Fruit fly (Drosophila melanogaster) whole organism, prepupa: ENCODE measurements around the gene Tcs5.

Experiments used
- Blimp-1 ChIP-seq: fragments of 200-800 bp; sonication (Bioruptor generic); optimal IDR thresholded peaks from 3 replicates; lab custom pipeline; 2017; ENCODE audit warnings: missing biosample characterization, missing genetic modification characterization, mild to moderate bottlenecking, moderate library complexity, missing genetic modification reagents
- CG10631 ChIP-seq: fragments of 200-800 bp; sonication (Bioruptor generic); optimal IDR thresholded peaks from 2 replicates; lab custom pipeline; 2016; ENCODE audit warnings: missing biosample characterization, missing genetic modification characterization
- CG11294 ChIP-seq: fragments of 200-800 bp; sonication (Bioruptor generic); IDR thresholded peaks from 2 replicates; pipeline ENCODE4 v1.3.6; 2022; ENCODE audit warnings: missing biosample characterization, missing genetic modification characterization
- CG11762 ChIP-seq: fragments of 200-800 bp; sonication (Bioruptor generic); optimal IDR thresholded peaks from 3 replicates; lab custom pipeline; 2016; ENCODE audit warnings: missing biosample characterization, missing genetic modification characterization; ENCODE audit not compliant: insufficient read depth
- CG11902 ChIP-seq: fragments of 200-800 bp; sonication (Bioruptor generic); optimal IDR thresholded peaks from 3 replicates; lab custom pipeline; 2016; ENCODE audit warnings: missing biosample characterization, missing genetic modification characterization
- CG1621 ChIP-seq: fragments of 200-800 bp; sonication (Bioruptor generic); optimal IDR thresholded peaks from 3 replicates; lab custom pipeline; 2018; ENCODE audit warnings: missing biosample characterization, mild to moderate bottlenecking, missing genetic modification characterization
- CG16779 ChIP-seq: fragments of 200-800 bp; sonication (Bioruptor generic); optimal IDR thresholded peaks from 3 replicates; lab custom pipeline; 2017; ENCODE audit warnings: missing biosample characterization, mild to moderate bottlenecking, missing genetic modification characterization
- CG3032 ChIP-seq: fragments of 200-800 bp; optimal IDR thresholded peaks from 2 replicates; lab custom pipeline; 2019; ENCODE audit warnings: missing biosample characterization, mild to moderate bottlenecking, missing genetic modification characterization, moderate library complexity
- CG31627 ChIP-seq: fragments of 200-800 bp; sonication (Bioruptor generic); optimal IDR thresholded peaks from 3 replicates; lab custom pipeline; 2016; ENCODE audit warnings: missing biosample characterization, missing genetic modification characterization
- CG32006 ChIP-seq: fragments of 200-800 bp; sonication (Bioruptor generic); optimal IDR thresholded peaks from 3 replicates; lab custom pipeline; 2017; ENCODE audit warnings: missing biosample characterization, mild to moderate bottlenecking, missing genetic modification characterization
- CG34406 ChIP-seq: fragments of 200-800 bp; sonication (Bioruptor generic); optimal IDR thresholded peaks from 3 replicates; lab custom pipeline; 2016; ENCODE audit warnings: missing biosample characterization, missing genetic modification characterization
- CG4318 ChIP-seq: fragments of 200-800 bp; sonication (Bioruptor generic); optimal IDR thresholded peaks from 3 replicates; lab custom pipeline; 2017; ENCODE audit warnings: missing biosample characterization, mild to moderate bottlenecking, missing genetic modification characterization
- CG6163 ChIP-seq: fragments of 200-800 bp; sonication (Bioruptor generic); IDR thresholded peaks from 3 replicates; pipeline ENCODE4 v1.3.6; 2022; ENCODE audit warnings: missing biosample characterization, missing genetic modification characterization
- CG6276 ChIP-seq: fragments of 200-800 bp; sonication (Bioruptor generic); optimal IDR thresholded peaks from 2 replicates; lab custom pipeline; 2017; ENCODE audit warnings: missing biosample characterization, mild to moderate bottlenecking, missing genetic modification characterization
- CG6792 ChIP-seq: fragments of 200-800 bp; sonication (Bioruptor generic); optimal IDR thresholded peaks from 3 replicates; lab custom pipeline; 2016; ENCODE audit warnings: missing biosample characterization, missing genetic modification characterization
- CG6808 ChIP-seq: fragments of 200-800 bp; sonication (Bioruptor generic); optimal IDR thresholded peaks from 3 replicates; lab custom pipeline; 2017; ENCODE audit warnings: missing biosample characterization, missing genetic modification characterization, mild to moderate bottlenecking, moderate library complexity, missing genetic modification reagents
- CG6854 ChIP-seq: fragments of 200-800 bp; sonication (Bioruptor generic); optimal IDR thresholded peaks from 2 replicates; lab custom pipeline; 2017; ENCODE audit warnings: missing biosample characterization, mild to moderate bottlenecking, missing genetic modification characterization
- CG7368 ChIP-seq: fragments of 200-800 bp; sonication (Bioruptor generic); optimal IDR thresholded peaks from 3 replicates; lab custom pipeline; 2016; ENCODE audit warnings: missing biosample characterization, missing genetic modification characterization
- CG8119 ChIP-seq: fragments of 200-800 bp; sonication (Bioruptor generic); IDR thresholded peaks from 3 replicates; pipeline ENCODE4 v1.3.6; 2022; ENCODE audit warnings: missing biosample characterization, missing genetic modification characterization
- CG8319 ChIP-seq: fragments of 200-800 bp; sonication (Bioruptor generic); optimal IDR thresholded peaks from 3 replicates; lab custom pipeline; 2016; ENCODE audit warnings: missing biosample characterization, missing genetic modification characterization
- CG8632 ChIP-seq: fragments of 200-800 bp; sonication (Bioruptor generic); optimal IDR thresholded peaks from 3 replicates; lab custom pipeline; 2016; ENCODE audit warnings: missing biosample characterization, missing genetic modification characterization
- Eip75B ChIP-seq: fragments of 200-800 bp; sonication (Bioruptor generic); optimal IDR thresholded peaks from 3 replicates; lab custom pipeline; 2016; ENCODE audit warnings: missing biosample characterization, missing genetic modification characterization
- Eip78C ChIP-seq: fragments of 200-800 bp; sonication (Bioruptor generic); peaks from one replicate; lab custom pipeline; 2016; ENCODE audit warnings: missing biosample characterization, missing genetic modification characterization
- Ets21C ChIP-seq: fragments of 200-800 bp; sonication (Bioruptor generic); optimal IDR thresholded peaks from 3 replicates; lab custom pipeline; 2016; ENCODE audit warnings: missing biosample characterization, missing genetic modification characterization
- Ets96B ChIP-seq: fragments of 200-800 bp; optimal IDR thresholded peaks from 2 replicates; lab custom pipeline; 2019; ENCODE audit warnings: missing biosample characterization, mild to moderate bottlenecking, missing genetic modification characterization, moderate library complexity
- Gug ChIP-seq: fragments of 200-800 bp; sonication (Bioruptor generic); IDR thresholded peaks from 2 replicates; pipeline ENCODE4 v1.3.6; 2022; ENCODE audit warnings: missing biosample characterization, missing genetic modification characterization
- Hr38 ChIP-seq: sonication (Bioruptor generic); optimal IDR thresholded peaks from 2 replicates; lab custom pipeline; 2016; ENCODE audit warnings: missing biosample characterization, missing genetic modification characterization
- Hr39 ChIP-seq: fragments of 200-800 bp; sonication (Bioruptor generic); optimal IDR thresholded peaks from 2 replicates; lab custom pipeline; 2016; ENCODE audit warnings: missing biosample characterization, missing genetic modification characterization
- Hr4 ChIP-seq: fragments of 200-800 bp; sonication (Bioruptor generic); optimal IDR thresholded peaks from 3 replicates; lab custom pipeline; 2016; ENCODE audit warnings: missing biosample characterization, missing genetic modification characterization
- Lpt ChIP-seq: fragments of 200-800 bp; sonication (Bioruptor generic); optimal IDR thresholded peaks from 3 replicates; lab custom pipeline; 2016; ENCODE audit warnings: missing biosample characterization, missing genetic modification characterization
- Met ChIP-seq: fragments of 200-800 bp; sonication (Bioruptor generic); optimal IDR thresholded peaks from 3 replicates; lab custom pipeline; 2016; ENCODE audit warnings: missing biosample characterization, missing genetic modification characterization
- OdsH ChIP-seq: fragments of 200-800 bp; sonication (Bioruptor generic); optimal IDR thresholded peaks from 3 replicates; lab custom pipeline; 2016; ENCODE audit warnings: missing biosample characterization, missing genetic modification characterization
- Smox ChIP-seq: fragments of 200-800 bp; sonication (Bioruptor generic); optimal IDR thresholded peaks from 3 replicates; lab custom pipeline; 2016; ENCODE audit warnings: missing biosample characterization, missing genetic modification characterization
- Sox14 ChIP-seq: fragments of 200-800 bp; sonication (Bioruptor generic); optimal IDR thresholded peaks from 3 replicates; lab custom pipeline; 2016; ENCODE audit warnings: missing biosample characterization, missing genetic modification characterization
- Sox15 ChIP-seq: fragments of 200-800 bp; sonication (Bioruptor generic); optimal IDR thresholded peaks from 3 replicates; lab custom pipeline; 2016; ENCODE audit warnings: missing biosample characterization, missing genetic modification characterization
- achi ChIP-seq: fragments of 200-800 bp; sonication (Bioruptor generic); optimal IDR thresholded peaks from 3 replicates; lab custom pipeline; 2016; ENCODE audit warnings: missing biosample characterization, missing genetic modification characterization
- acj6 ChIP-seq: fragments of 200-800 bp; sonication (Bioruptor generic); optimal IDR thresholded peaks from 3 replicates; lab custom pipeline; 2016; ENCODE audit warnings: missing biosample characterization, missing genetic modification characterization
- cyc ChIP-seq: fragments of 200-800 bp; sonication (Bioruptor generic); optimal IDR thresholded peaks from 3 replicates; lab custom pipeline; 2016; ENCODE audit warnings: missing biosample characterization, missing genetic modification characterization
- dsx ChIP-seq: fragments of 200-800 bp; optimal IDR thresholded peaks from 3 replicates; lab custom pipeline; 2019; ENCODE audit warnings: missing biosample characterization, mild to moderate bottlenecking, missing genetic modification characterization, moderate library complexity; ENCODE audit not compliant: poor library complexity, severe bottlenecking
- eg ChIP-seq: fragments of 200-800 bp; sonication (Bioruptor generic); IDR thresholded peaks from 3 replicates; pipeline ENCODE4 v1.3.6; 2022; ENCODE audit warnings: missing biosample characterization, missing genetic modification characterization
- esn ChIP-seq: fragments of 200-800 bp; sonication (Bioruptor generic); optimal IDR thresholded peaks from 2 replicates; lab custom pipeline; 2016; ENCODE audit warnings: missing biosample characterization, mild to moderate bottlenecking, missing genetic modification characterization, moderate library complexity
- fd59A ChIP-seq: fragments of 200-800 bp; sonication (Bioruptor generic); optimal IDR thresholded peaks from 2 replicates; lab custom pipeline; 2017; ENCODE audit warnings: missing biosample characterization, mild to moderate bottlenecking, missing genetic modification characterization, missing genetic modification reagents
- fd85E ChIP-seq: fragments of 200-800 bp; sonication (Bioruptor generic); optimal IDR thresholded peaks from 3 replicates; lab custom pipeline; 2016; ENCODE audit warnings: missing biosample characterization, missing genetic modification characterization
- fkh ChIP-seq: fragments of 200-800 bp; sonication (Bioruptor generic); optimal IDR thresholded peaks from 3 replicates; lab custom pipeline; 2017; ENCODE audit warnings: missing biosample characterization, mild to moderate bottlenecking, missing genetic modification characterization, moderate library complexity
- lz ChIP-seq: fragments of 200-800 bp; sonication (Bioruptor generic); optimal IDR thresholded peaks from 3 replicates; lab custom pipeline; 2016; ENCODE audit warnings: missing biosample characterization, missing genetic modification characterization
- net ChIP-seq: fragments of 200-800 bp; sonication (Bioruptor generic); optimal IDR thresholded peaks from 3 replicates; lab custom pipeline; 2016; ENCODE audit warnings: missing biosample characterization, missing genetic modification characterization
- pdm3 ChIP-seq: fragments of 200-800 bp; sonication (Bioruptor generic); optimal IDR thresholded peaks from 3 replicates; lab custom pipeline; 2016; ENCODE audit warnings: missing biosample characterization, missing genetic modification characterization
- salr ChIP-seq, 2 experiments: fragments of 200-800 bp; sonication (Bioruptor generic); optimal IDR thresholded peaks; 3 replicates each; lab custom pipeline; 2016 to 2018; ENCODE audit warnings: missing biosample characterization in 2 of 2, missing genetic modification characterization in 2 of 2, mild to moderate bottlenecking in 1 of 2
- ss ChIP-seq, 2 experiments: fragments of 200-800 bp; sonication (Bioruptor generic); optimal IDR thresholded peaks; 2 replicates in 1 of 2; 3 replicates in 1 of 2; lab custom pipeline; 2017 to 2018; ENCODE audit warnings: mild to moderate bottlenecking in 2 of 2, missing biosample characterization in 2 of 2, missing genetic modification characterization in 2 of 2, moderate library complexity in 1 of 2
- svp ChIP-seq: fragments of 200-800 bp; sonication (Bioruptor generic); peaks from one replicate; lab custom pipeline; 2016; ENCODE audit warnings: missing biosample characterization, missing genetic modification characterization
- topi ChIP-seq: fragments of 200-800 bp; sonication (Bioruptor generic); optimal IDR thresholded peaks from 3 replicates; lab custom pipeline; 2016; ENCODE audit warnings: missing biosample characterization, missing genetic modification characterization
- vri ChIP-seq: fragments of 200-800 bp; sonication (Bioruptor generic); optimal IDR thresholded peaks from 3 replicates; lab custom pipeline; 2016; ENCODE audit warnings: missing biosample characterization, mild to moderate bottlenecking, missing genetic modification characterization

The Tcs5 gene

DNA sequence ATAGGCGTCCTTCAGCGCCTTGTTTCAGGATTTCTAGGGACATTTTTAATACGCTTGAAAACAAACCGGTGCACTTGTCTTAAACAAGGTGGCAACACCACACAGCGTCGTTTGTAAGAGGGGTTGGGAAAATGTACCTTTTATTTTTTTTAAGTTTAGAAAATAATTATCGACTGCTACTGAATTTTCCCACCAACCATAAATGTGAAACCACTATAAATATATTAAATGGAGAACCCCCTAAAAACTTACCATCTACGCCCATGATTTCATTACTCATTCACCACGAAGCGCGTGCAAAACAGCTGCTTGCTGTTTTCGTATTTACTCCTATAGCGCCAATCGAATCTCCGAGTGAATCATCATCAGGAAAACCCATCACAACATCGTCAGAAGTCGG, at the start of gene Tcs5, which contains the start of gene CHMP2B:
Gene Tcs5 (minus strand): TSS at position 84 of the 400 bp plus-strand sequence.
Gene CHMP2B (plus strand): TSS at position 308 of the 400 bp plus-strand sequence.
- TF ChIP-seq CG6792 (GFP tag; lab: Kevin White, UChicago), result peak; percentile 100
- peak; percentile 100 for TF ChIP-seq Gug (GFP tag; lab: Robert Waterston, UW)
- peak; percentile 99 for TF ChIP-seq CG6808
- TF ChIP-seq CG10631 (GFP tag; lab: Kevin White, UChicago), result peak; percentile 100
- peak; percentile 100 for TF ChIP-seq CG34406
- peak; percentile 100 for TF ChIP-seq eg
- peak; percentile 82 to 99 for TF ChIP-seq ss (GFP tag; optimal IDR thresholded peaks at IDR 0.05; lab: Kevin White, UChicago)
- TF ChIP-seq Ets21C (GFP tag; lab: Kevin White, UChicago), result peak; percentile 100
- peak; percentile 100 for TF ChIP-seq CG31627 (GFP tag; lab: Kevin White, UChicago)
- peak; percentile 99 for TF ChIP-seq CG6276 (GFP tag; lab: Kevin White, UChicago)
- TF ChIP-seq Blimp-1 (GFP tag; lab: Kevin White, UChicago), result peak; percentile 98
- peak; percentile 99 for TF ChIP-seq CG7368 (GFP tag; lab: Kevin White, UChicago)
- peak; percentile 99 for TF ChIP-seq achi (GFP tag; lab: Kevin White, UChicago)
- TF ChIP-seq Hr38 (GFP tag; lab: Kevin White, UChicago), result peak; percentile 99
- TF ChIP-seq CG4318 (GFP tag; lab: Kevin White, UChicago), result peak; percentile 100
- peak; percentile 98 for TF ChIP-seq Eip78C
- TF ChIP-seq CG11294, result peak; percentile 100
- TF ChIP-seq CG8119 (GFP tag; lab: Robert Waterston, UW), result peak; percentile 99
- peak; percentile 100 for TF ChIP-seq CG11762 (GFP tag; lab: Kevin White, UChicago)
- peak; percentile 100 for TF ChIP-seq lz (GFP tag; lab: Kevin White, UChicago)
- TF ChIP-seq CG6163 (GFP tag; lab: Robert Waterston, UW), result peak; percentile 100
- peak; percentile 100 for TF ChIP-seq Lpt (GFP tag; lab: Kevin White, UChicago)
- peak; percentile 100 for TF ChIP-seq acj6 (GFP tag; lab: Kevin White, UChicago)
- TF ChIP-seq salr (GFP tag; optimal IDR thresholded peaks at IDR 0.05; lab: Kevin White, UChicago), result peak; percentile 100
- TF ChIP-seq cyc (GFP tag; lab: Kevin White, UChicago), result peak; percentile 100
- peak; percentile 100 for TF ChIP-seq Hr4
- TF ChIP-seq Hr39 (GFP tag; lab: Kevin White, UChicago), result peak; percentile 100
- TF ChIP-seq fd85E (GFP tag; lab: Kevin White, UChicago), result peak; percentile 98
- TF ChIP-seq CG8632 (GFP tag; lab: Kevin White, UChicago), result peak; percentile 100
- peak; percentile 99 for TF ChIP-seq CG16779 (tag; lab: Kevin White, UChicago)
- TF ChIP-seq fd59A (GFP tag; lab: Kevin White, UChicago), result peak; percentile 100
- peak; percentile 100 for TF ChIP-seq CG8319 (GFP tag; lab: Kevin White, UChicago)
- TF ChIP-seq Eip75B (GFP tag; lab: Kevin White, UChicago), result peak; percentile 100
- TF ChIP-seq CG3032 (tag; lab: Kevin White, UChicago), result peak; percentile 100
- TF ChIP-seq Smox, result peak; percentile 100
- peak; percentile 98 for TF ChIP-seq svp (GFP tag; lab: Kevin White, UChicago)
- TF ChIP-seq pdm3, result peak; percentile 100
- TF ChIP-seq esn, result peak; percentile 100
- TF ChIP-seq Ets96B (tag; lab: Kevin White, UChicago), result peak; percentile 100
- peak; percentile 97 for TF ChIP-seq fkh
- peak; percentile 100 for TF ChIP-seq Sox14 (GFP tag; lab: Kevin White, UChicago)
- peak; percentile 99 for TF ChIP-seq CG6854 (GFP tag; lab: Kevin White, UChicago)
- peak; percentile 99 for TF ChIP-seq dsx (GFP tag; lab: Kevin White, UChicago)
- peak; percentile 99 for TF ChIP-seq vri
- peak; percentile 100 for TF ChIP-seq CG11902 (GFP tag; lab: Kevin White, UChicago)
- TF ChIP-seq net (GFP tag; lab: Kevin White, UChicago), result peak; percentile 100
- TF ChIP-seq OdsH (GFP tag; lab: Kevin White, UChicago), result peak; percentile 100
- peak; percentile 100 for TF ChIP-seq Met (GFP tag; lab: Kevin White, UChicago)
- peak; percentile 100 for TF ChIP-seq Sox15 (GFP tag; lab: Kevin White, UChicago)
- TF ChIP-seq topi (GFP tag; lab: Kevin White, UChicago), result peak; percentile 100
- TF ChIP-seq CG32006 (GFP tag; lab: Kevin White, UChicago), result peak; percentile 100
- peak; percentile 99 for TF ChIP-seq CG1621 (tag; lab: Kevin White, UChicago)
